Worm (Caenorhabditis elegans) whole organism, L1 larva: ENCODE data around the gene irld-61.
A peak's percentile ranks its signal among the peaks of the same experiment; 100 is the strongest.

Experiments
- C04F5.9 ChIP-seq: sonication (generic microtip); optimal IDR thresholded peaks from 2 replicates; lab custom pipeline; 2016; ENCODE audit warnings: missing genetic modification characterization, missing compliant biosample characterization
- C16A3.4 ChIP-seq: fragments of 150-350 bp; optimal IDR thresholded peaks from 2 replicates; lab custom pipeline; 2014; ENCODE audit warnings: missing biosample characterization, missing genetic modification characterization
- Y116A8C.19 ChIP-seq: sonication (generic microtip); optimal IDR thresholded peaks from 2 replicates; lab custom pipeline; 2016; ENCODE audit warnings: missing compliant biosample characterization, missing genetic modification characterization, borderline replicate concordance
- aha-1 ChIP-seq: fragments of 150-350 bp; optimal IDR thresholded peaks from 2 replicates; lab custom pipeline; 2014; ENCODE audit warnings: missing biosample characterization, missing genetic modification characterization
- blmp-1 ChIP-seq: fragments of 150-350 bp; optimal IDR thresholded peaks from 2 replicates; lab custom pipeline; 2014; ENCODE audit warnings: missing biosample characterization, missing genetic modification characterization
- ceh-82 ChIP-seq, 3 experiments: fragments of 150-350 bp in 1 of 3; sonication (generic microtip) in 2 of 3; optimal IDR thresholded peaks; 2 replicates each; lab custom pipeline; 2014 to 2017; ENCODE audit warnings: missing biosample characterization in 3 of 3, missing genetic modification characterization in 3 of 3
- ceh-88 ChIP-seq: fragments of 200-800 bp; sonication (Bioruptor generic); IDR thresholded peaks from 2 replicates; pipeline ENCODE4 v1.3.6; 2022; ENCODE audit warnings: missing genetic modification characterization, missing compliant biosample characterization
- ceh-90 ChIP-seq: sonication (generic microtip); optimal IDR thresholded peaks from 2 replicates; lab custom pipeline; 2016; ENCODE audit warnings: missing genetic modification characterization, missing compliant biosample characterization
- ces-1 ChIP-seq: fragments of 150-350 bp; optimal IDR thresholded peaks from 2 replicates; lab custom pipeline; 2014; ENCODE audit warnings: missing biosample characterization, missing genetic modification reagents, missing genetic modification characterization
- dpl-1 ChIP-seq, 3 experiments: fragments of 150-350 bp in 2 of 3; sonication (generic microtip) in 1 of 3; optimal IDR thresholded peaks; 2 replicates each; lab custom pipeline; 2014 to 2017; ENCODE audit warnings: missing biosample characterization in 3 of 3, missing genetic modification characterization in 3 of 3, missing genetic modification reagents in 3 of 3
- dsc-1 ChIP-seq: sonication (generic microtip); optimal IDR thresholded peaks from 2 replicates; lab custom pipeline; 2016; ENCODE audit warnings: mild to moderate bottlenecking, missing genetic modification characterization, missing compliant biosample characterization
- efl-1 ChIP-seq, 4 experiments: fragments of 150-350 bp; optimal IDR thresholded peaks in 3 of 4; peaks in 1 of 4; 1 replicate in 1 of 4; 2 replicates in 3 of 4; lab custom pipeline; 2014; ENCODE audit warnings: missing biosample characterization in 2 of 4, missing genetic modification characterization in 2 of 4, missing genetic modification reagents in 2 of 4
- egl-27 ChIP-seq, 2 experiments: fragments of 150-350 bp in 1 of 2; sonication (generic microtip); optimal IDR thresholded peaks; 3 replicates each; lab custom pipeline; 2017 to 2018; ENCODE audit warnings: missing biosample characterization in 2 of 2, missing genetic modification characterization in 2 of 2, missing genetic modification reagents in 2 of 2
- elt-2 ChIP-seq: sonication (generic microtip); optimal IDR thresholded peaks from 2 replicates; lab custom pipeline; 2016; ENCODE audit warnings: missing genetic modification characterization, mild to moderate bottlenecking, inconsistent platforms, missing compliant biosample characterization, missing genetic modification reagents
- hlh-4 ChIP-seq: sonication (generic microtip); optimal IDR thresholded peaks from 2 replicates; lab custom pipeline; 2016; ENCODE audit warnings: mild to moderate bottlenecking, missing genetic modification characterization, missing compliant biosample characterization
- hpl-2 ChIP-seq: fragments of 150-350 bp; optimal IDR thresholded peaks from 2 replicates; lab custom pipeline; 2014; ENCODE audit warnings: missing biosample characterization, missing genetic modification reagents, missing genetic modification characterization
- isw-1 ChIP-seq: fragments of 200-800 bp; sonication (Bioruptor generic); IDR thresholded peaks from 2 replicates; pipeline ENCODE4 v1.3.6; 2022; ENCODE audit warnings: missing genetic modification characterization, missing compliant biosample characterization
- lin-39 ChIP-seq: fragments of 150-350 bp; optimal IDR thresholded peaks from 2 replicates; lab custom pipeline; 2014; ENCODE audit warnings: missing biosample characterization, missing genetic modification reagents, missing genetic modification characterization
- lir-3 ChIP-seq: sonication (generic microtip); optimal IDR thresholded peaks from 2 replicates; lab custom pipeline; 2016; ENCODE audit warnings: mild to moderate bottlenecking, missing genetic modification characterization, moderate library complexity, missing compliant biosample characterization; ENCODE audit not compliant: poor library complexity
- mab-9 ChIP-seq: fragments of 200-800 bp; sonication (Bioruptor generic); IDR thresholded peaks from 2 replicates; pipeline ENCODE4 v1.3.6; 2022; ENCODE audit warnings: missing genetic modification reagents, missing genetic modification characterization, missing compliant biosample characterization
- mdl-1 ChIP-seq, 2 experiments: fragments of 150-350 bp; optimal IDR thresholded peaks; 2 replicates each; lab custom pipeline; 2014 to 2017; ENCODE audit warnings: missing biosample characterization in 2 of 2, missing genetic modification characterization in 2 of 2, inconsistent platforms in 1 of 2
- nhr-11 ChIP-seq: fragments of 150-350 bp; optimal IDR thresholded peaks from 2 replicates; lab custom pipeline; 2014; ENCODE audit warnings: missing biosample characterization, missing genetic modification characterization
- nhr-20 ChIP-seq: sonication (generic microtip); optimal IDR thresholded peaks from 2 replicates; lab custom pipeline; 2016; ENCODE audit warnings: mild to moderate bottlenecking, missing genetic modification characterization, missing compliant biosample characterization
- nhr-237 ChIP-seq: fragments of 150-350 bp; optimal IDR thresholded peaks from 2 replicates; lab custom pipeline; 2014; ENCODE audit warnings: missing biosample characterization, missing genetic modification characterization
- nhr-47 ChIP-seq: sonication (generic microtip); optimal IDR thresholded peaks from 2 replicates; lab custom pipeline; 2016; ENCODE audit warnings: mild to moderate bottlenecking, missing genetic modification characterization, moderate library complexity, missing compliant biosample characterization
- nhr-77 ChIP-seq: fragments of 150-350 bp; optimal IDR thresholded peaks from 2 replicates; lab custom pipeline; 2014; ENCODE audit warnings: missing biosample characterization, missing genetic modification characterization
- nhr-84 ChIP-seq: sonication (generic microtip); optimal IDR thresholded peaks from 2 replicates; lab custom pipeline; 2017; ENCODE audit warnings: missing biosample characterization, missing genetic modification characterization
- nhr-85 ChIP-seq: sonication (generic microtip); peaks from one replicate; lab custom pipeline; 2016; ENCODE audit warnings: missing genetic modification characterization, inconsistent platforms, missing compliant biosample characterization
- pag-3 ChIP-seq: sonication (generic microtip); optimal IDR thresholded peaks from 2 replicates; lab custom pipeline; 2017; ENCODE audit warnings: missing genetic modification characterization, mild to moderate bottlenecking, missing compliant biosample characterization, antibody characterized with exemption, borderline replicate concordance; ENCODE audit not compliant: insufficient read depth
- snpc-4 ChIP-seq: fragments of 150-350 bp; optimal IDR thresholded peaks from 2 replicates; lab custom pipeline; 2014; ENCODE audit warnings: missing biosample characterization, missing genetic modification characterization
- snu-23 ChIP-seq: sonication (generic microtip); optimal IDR thresholded peaks from 2 replicates; lab custom pipeline; 2016; ENCODE audit warnings: missing genetic modification characterization, missing compliant biosample characterization
- sox-4 ChIP-seq: sonication (generic microtip); optimal IDR thresholded peaks from 2 replicates; lab custom pipeline; 2016; ENCODE audit warnings: missing genetic modification characterization, missing compliant biosample characterization
- swsn-7 ChIP-seq: sonication (generic microtip); optimal IDR thresholded peaks from 2 replicates; lab custom pipeline; 2016; ENCODE audit warnings: missing genetic modification characterization, missing compliant biosample characterization
- unc-130 ChIP-seq: fragments of 150-350 bp; optimal IDR thresholded peaks from 2 replicates; lab custom pipeline; 2017; ENCODE audit warnings: missing biosample characterization, missing genetic modification characterization, inconsistent platforms
- unc-30 ChIP-seq: sonication (generic microtip); optimal IDR thresholded peaks from 2 replicates; lab custom pipeline; 2017; ENCODE audit warnings: missing biosample characterization, missing genetic modification characterization
- unc-86 ChIP-seq: sonication (generic microtip); optimal IDR thresholded peaks from 2 replicates; lab custom pipeline; 2016; ENCODE audit warnings: missing genetic modification characterization, missing compliant biosample characterization
- unc-98 ChIP-seq: fragments of 200-800 bp; sonication (Bioruptor generic); IDR thresholded peaks from 2 replicates; pipeline ENCODE4 v1.3.6; 2022; ENCODE audit warnings: missing genetic modification characterization, missing compliant biosample characterization
- zag-1 ChIP-seq: fragments of 150-350 bp; optimal IDR thresholded peaks from 2 replicates; lab custom pipeline; 2014; ENCODE audit warnings: missing biosample characterization, missing genetic modification characterization
- zip-4 ChIP-seq: fragments of 200-800 bp; sonication (Bioruptor generic); optimal IDR thresholded peaks from 2 replicates; lab custom pipeline; 2018; ENCODE audit warnings: mild to moderate bottlenecking, missing genetic modification characterization, moderate library complexity, missing compliant biosample characterization

irld-61 gene

ce11 chrIII:12794200-12794599 is 29.8 kb downstream of the irld-61 start:
- TF ChIP-seq zag-1 (no peak), nhr-20 (no peak)

- TF ChIP-seq snu-23 (GFP tag; lab: Kevin White, UChicago) (no peak), hpl-2 (no peak), nhr-11 (tag; lab: Kevin White, UChicago) (no peak), blmp-1 (peak; percentile 32), zip-4 (GFP tag; lab: Kevin White, UChicago) (no peak)
These were observed 34.1 kb downstream of the irld-61 start, which contains the start of gene agmo-1 for ce11 chrIII:12798469-12798868. TSS of gene agmo-1 (minus strand) at chrIII:12798569.

ce11 chrIII:12800529-12800928 is 36.2 kb downstream of the irld-61 start:
- no peak for TF ChIP-seq nhr-84 (tag; lab: Kevin White, UChicago)
- TF ChIP-seq blmp-1: peak; percentile 100
- no peak for TF ChIP-seq lin-39 (tag; lab: Kevin White, UChicago)
- TF ChIP-seq nhr-237: no peak
- TF ChIP-seq nhr-20: peak; percentile 0
- no peak for TF ChIP-seq mab-9 (GFP tag; lab: Robert Waterston, UW)
- TF ChIP-seq nhr-85 (tag; lab: Kevin White, UChicago): peak; percentile 62

ce11 chrIII:12806712-12807111 is 42.4 kb downstream of the irld-61 start, which contains the start of gene BE10.5:
TSS of gene BE10.5 (minus strand) at chrIII:12806812.
- TF ChIP-seq pag-3 (tag; lab: Kevin White, UChicago) (no peak), aha-1 (tag; lab: Kevin White, UChicago) (no peak), hlh-4 (tag; lab: Kevin White, UChicago) (no peak), sox-4 (tag; lab: Kevin White, UChicago) (no peak), lir-3 (tag; lab: Kevin White, UChicago) (no peak), ceh-82 (tag; optimal IDR thresholded peaks at IDR 0.05; lab: Kevin White, UChicago) (no peak), unc-30 (tag; lab: Kevin White, UChicago) (no peak), ceh-88 (no peak)

ce11 chrIII:12807726-12808125 is 43.4 kb downstream of the irld-61 start, which contains the start of gene BE10.3:
TSS of gene BE10.3 (plus strand) at chrIII:12808026.
- TF ChIP-seq isw-1: no peak
- TF ChIP-seq, all 84 proteins: peak for 0

ce11 chrIII:12813193-12813592 is 48.8 kb downstream of the irld-61 start, which contains the start of gene BE10.4:
TSS of gene BE10.4 (plus strand) at chrIII:12813493.
- TF ChIP-seq blmp-1 (peak; percentile 20), efl-1 (optimal IDR thresholded peaks at IDR 0.05; lab: Kevin White, UChicago) (no peak), efl-1 (GFP tag; optimal IDR thresholded peaks at IDR 0.05 in 1 of 2; lab: Kevin White, UChicago) (peak in 1 of 2 experiments; percentile 81), mdl-1 (tag; optimal IDR thresholded peaks at IDR 0.05; lab: Kevin White, UChicago) (no peak), aha-1 (tag; lab: Kevin White, UChicago) (no peak)

ce11 chrIII:12818050-12818738 is 53.8 kb downstream of the irld-61 start, which contains the start of gene arx-5:
TSS of gene arx-5 (minus strand) at chrIII:12818100.
- TF ChIP-seq mdl-1 (tag; optimal IDR thresholded peaks at IDR 0.05; lab: Kevin White, UChicago) (no peak), nhr-77 (no peak), dsc-1 (tag; lab: Kevin White, UChicago) (peak; percentile 47), snpc-4 (no peak), unc-86 (tag; lab: Kevin White, UChicago) (no peak), ceh-82 (tag; optimal IDR thresholded peaks at IDR 0.05; lab: Kevin White, UChicago) (peak in 1 of 3 experiments; percentile 30), nhr-47 (tag; lab: Kevin White, UChicago) (peak; percentile 46), elt-2 (tag; lab: Kevin White, UChicago) (no peak), C16A3.4 (peak; percentile 0), Y116A8C.19 (tag; lab: Kevin White, UChicago) (no peak), ceh-90 (no peak), unc-98 (GFP tag; lab: Robert Waterston, UW) (no peak), swsn-7 (tag; lab: Kevin White, UChicago) (peak; percentile 18), ceh-88 (no peak), zag-1 (no peak), ces-1 (GFP tag; lab: Kevin White, UChicago) (no peak), hpl-2 (no peak), dpl-1 (GFP tag; optimal IDR thresholded peaks at IDR 0.05; lab: Kevin White, UChicago) (peak; percentile 10 to 51 (median 47)), unc-130 (tag; lab: Kevin White, UChicago) (no peak), C04F5.9 (tag; lab: Kevin White, UChicago) (no peak), egl-27 (tag; optimal IDR thresholded peaks at IDR 0.05; lab: Kevin White, UChicago) (no peak)
